Fruit fly (Drosophila melanogaster): Measurements from ENCODE around the gene Nle.

dm6 chr2L:559770-560567 lies 8.0 kb downstream of the Nle start, which contains the start of gene rempA:
- TF ChIP-seq psq (optimal IDR thresholded peaks at IDR 0.05) = no peak
- TF ChIP-seq h (optimal IDR thresholded peaks at IDR 0.05) = no peak
- TF ChIP-seq insv (optimal IDR thresholded peaks at IDR 0.05) = no peak
- no peak for TF ChIP-seq ttk (optimal IDR thresholded peaks at IDR 0.05)

Measured in Kc167 (cell line).